Worm (Caenorhabditis elegans) whole organism, L2 larva: ENCODE measurements around the gene fbxb-79.
"Not testable (repeated sequence)": the region's sequence is repeated elsewhere in the genome, so short reads cannot be mapped to it uniquely, and the experiment has no call there.

Source experiments
- aly-2 ChIP-seq: fragments of 150-350 bp; optimal IDR thresholded peaks from 2 replicates; lab custom pipeline; 2014; ENCODE audit warnings: missing biosample characterization, missing genetic modification characterization
- nhr-6 ChIP-seq: fragments of 150-350 bp; optimal IDR thresholded peaks from 2 replicates; lab custom pipeline; 2014; ENCODE audit warnings: missing biosample characterization, missing genetic modification characterization
- unc-39 ChIP-seq: fragments of 150-350 bp; optimal IDR thresholded peaks from 2 replicates; lab custom pipeline; 2014; ENCODE audit warnings: missing biosample characterization, missing genetic modification characterization

DNA sequence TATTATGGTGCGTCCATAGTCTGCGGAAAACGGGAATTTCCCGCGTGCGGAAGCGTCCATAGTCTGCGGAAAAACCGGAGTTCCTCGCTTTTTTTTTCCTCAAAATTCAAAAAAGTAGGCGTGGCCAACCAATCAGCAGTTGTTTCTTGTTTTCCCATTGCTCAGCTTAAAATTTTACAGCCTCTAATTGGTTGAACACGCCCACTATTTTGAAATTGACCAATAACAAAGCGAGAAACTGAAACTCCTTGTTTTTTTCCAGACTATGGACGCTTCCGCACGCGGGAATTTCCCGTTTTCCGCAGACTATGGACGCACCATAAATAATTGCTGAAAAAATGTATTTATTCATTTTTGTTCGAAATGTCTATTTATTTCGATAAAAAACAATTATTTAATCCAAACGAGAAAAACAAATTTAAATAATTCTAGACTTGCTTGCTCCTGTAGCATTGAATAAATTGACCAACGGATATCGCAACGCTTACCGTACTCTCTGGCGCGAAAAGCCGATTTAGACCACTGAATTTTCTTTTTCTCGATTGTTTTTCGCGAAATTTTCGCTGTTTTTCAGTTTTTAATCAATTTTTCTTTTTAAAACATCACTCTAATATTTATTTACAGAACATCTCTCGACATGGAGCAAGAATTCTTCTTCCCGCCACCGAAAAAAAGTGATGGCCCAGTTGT, 34.7 kb downstream of the fbxb-79 start, which contains the start of gene C08F8.3:
- TF ChIP-seq aly-2 (tag; lab: Kevin White, UChicago); unc-39; nhr-6 (tag; lab: Kevin White, UChicago): not testable (repeated sequence)
